1 fruit fly cellular context compared by ENCODE assay signal in genomic region chr2L:7217931-7218330, dm6.
TF ChIP-seq lines count a peak whose summit lies in the region.

No protein-coding gene starts in this region.

TF ChIP-seq in whole organism, embryonic, 481 proteins besides CTCF, POLR2A, EP300 and RAD21 (continued from another document):
- peak; percentile 98 for TF ChIP-seq exex (tag; optimal IDR thresholded peaks at IDR 0.05; lab: Kevin White, UChicago)
- no peak for TF ChIP-seq br (optimal IDR thresholded peaks at IDR 0.05; lab: Kevin White, UChicago)
- TF ChIP-seq grn (GFP tag; optimal IDR thresholded peaks at IDR 0.05; lab: Kevin White, UChicago) = peak; percentile 44
- no peak for TF ChIP-seq Dbx (GFP tag; IDR thresholded peaks at IDR 0.05; lab: Robert Waterston, UW)
- TF ChIP-seq B-H2 (GFP tag; optimal IDR thresholded peaks at IDR 0.05; lab: Kevin White, UChicago) = peak; percentile 38
- TF ChIP-seq lov (optimal IDR thresholded peaks at IDR 0.05; lab: Kevin White, UChicago) = no peak
- TF ChIP-seq lov (GFP tag; IDR thresholded peaks at IDR 0.05; lab: Robert Waterston, UW) = no peak
- peak; percentile 95 for TF ChIP-seq mirr (GFP tag; optimal IDR thresholded peaks at IDR 0.05; lab: Kevin White, UChicago)
- TF ChIP-seq sug (tag; optimal IDR thresholded peaks at IDR 0.05; lab: Kevin White, UChicago) = peak; percentile 98
- no peak for TF ChIP-seq CG4328 (GFP tag; optimal IDR thresholded peaks at IDR 0.05; lab: Kevin White, UChicago)
- TF ChIP-seq ham (GFP tag; IDR thresholded peaks at IDR 0.05; lab: Robert Waterston, UW) = no peak
- peak; percentile 21 for TF ChIP-seq CG10543 (GFP tag; optimal IDR thresholded peaks at IDR 0.05; lab: Kevin White, UChicago)
- no peak for TF ChIP-seq mld (GFP tag; IDR thresholded peaks at IDR 0.05; lab: Robert Waterston, UW; ENCODE audit: partially characterized antibody)
- no peak for TF ChIP-seq Mad (GFP tag; optimal IDR thresholded peaks at IDR 0.05; lab: Kevin White, UChicago)
- TF ChIP-seq slou (GFP tag; optimal IDR thresholded peaks at IDR 0.05; lab: Kevin White, UChicago) = no peak
- TF ChIP-seq CG3726 (GFP tag; IDR thresholded peaks at IDR 0.05; lab: Robert Waterston, UW) = no peak
- TF ChIP-seq Dip3 (GFP tag; optimal IDR thresholded peaks at IDR 0.05; lab: Kevin White, UChicago) = no peak
- TF ChIP-seq gro (GFP tag; optimal IDR thresholded peaks at IDR 0.05; lab: Kevin White, UChicago) = no peak
- no peak for TF ChIP-seq CG1529 (GFP tag; optimal IDR thresholded peaks at IDR 0.05; lab: Kevin White, UChicago)
- 0 out of 2 replicates have a peak, but pooled peaks have one; percentile 24 for TF ChIP-seq GATAe (GFP tag; conservative IDR thresholded peaks at IDR 0.05; lab: Robert Waterston, UW)
- TF ChIP-seq CG10147 (GFP tag; optimal IDR thresholded peaks at IDR 0.05; lab: Kevin White, UChicago) = no peak
- TF ChIP-seq CG2678 (tag; optimal IDR thresholded peaks at IDR 0.05; lab: Kevin White, UChicago) = peak; percentile 1
- TF ChIP-seq cad (GFP tag; optimal IDR thresholded peaks at IDR 0.05; lab: Kevin White, UChicago) = peak; percentile 25
- TF ChIP-seq Vsx1 (GFP tag; optimal IDR thresholded peaks at IDR 0.05; lab: Kevin White, UChicago) = no peak
- TF ChIP-seq CG32532 (GFP tag; IDR thresholded peaks at IDR 0.05; lab: Robert Waterston, UW) = peak; percentile 28; the same call in 1 of the 2 replicates
- TF ChIP-seq CG9437 (GFP tag; optimal IDR thresholded peaks at IDR 0.05; lab: Kevin White, UChicago) = no peak
- peak; percentile 90 for TF ChIP-seq sd (tag; optimal IDR thresholded peaks at IDR 0.05; lab: Kevin White, UChicago)
- TF ChIP-seq CG34376 (GFP tag; optimal IDR thresholded peaks at IDR 0.05; lab: Kevin White, UChicago) = peak; percentile 94
- TF ChIP-seq CG14441 (GFP tag; IDR thresholded peaks at IDR 0.05; lab: Robert Waterston, UW) = no peak
- no peak for TF ChIP-seq CG31224 (GFP tag; IDR thresholded peaks at IDR 0.05; lab: Robert Waterston, UW)
- peak; percentile 24 for TF ChIP-seq Ets65A (GFP tag; lab: Kevin White, UChicago)
- no peak for TF ChIP-seq CG10979 (tag; optimal IDR thresholded peaks at IDR 0.05; lab: Kevin White, UChicago)
